Worm (Caenorhabditis elegans) whole organism, L1 larva: ENCODE measurements around the gene ntl-9.
A peak's percentile ranks its signal among the peaks of the same experiment; 100 is the strongest.

Source experiments
- C04F5.9 ChIP-seq: sonication (generic microtip); optimal IDR thresholded peaks from 2 replicates; lab custom pipeline; 2016; ENCODE audit warnings: missing genetic modification characterization, missing compliant biosample characterization
- C16A3.4 ChIP-seq: fragments of 150-350 bp; optimal IDR thresholded peaks from 2 replicates; lab custom pipeline; 2014; ENCODE audit warnings: missing biosample characterization, missing genetic modification characterization
- C34B4.2 ChIP-seq: sonication (generic microtip); optimal IDR thresholded peaks from 2 replicates; lab custom pipeline; 2017; ENCODE audit warnings: mild to moderate bottlenecking, missing genetic modification characterization, missing compliant biosample characterization
- F16B12.6 ChIP-seq: fragments of 150-350 bp; optimal IDR thresholded peaks from 2 replicates; lab custom pipeline; 2014; ENCODE audit warnings: missing biosample characterization, missing genetic modification characterization
- Y116A8C.19 ChIP-seq: sonication (generic microtip); optimal IDR thresholded peaks from 2 replicates; lab custom pipeline; 2016; ENCODE audit warnings: missing compliant biosample characterization, missing genetic modification characterization, borderline replicate concordance
- aha-1 ChIP-seq: fragments of 150-350 bp; optimal IDR thresholded peaks from 2 replicates; lab custom pipeline; 2014; ENCODE audit warnings: missing biosample characterization, missing genetic modification characterization
- alr-1 ChIP-seq: fragments of 200-800 bp; sonication (Bioruptor generic); optimal IDR thresholded peaks from 2 replicates; lab custom pipeline; 2018; ENCODE audit warnings: borderline replicate concordance, mild to moderate bottlenecking, missing genetic modification characterization, missing compliant biosample characterization
- ama-1 ChIP-seq: fragments of 150-350 bp; optimal IDR thresholded peaks from 2 replicates; lab custom pipeline; 2014
- blmp-1 ChIP-seq: fragments of 150-350 bp; optimal IDR thresholded peaks from 2 replicates; lab custom pipeline; 2014; ENCODE audit warnings: missing biosample characterization, missing genetic modification characterization
- ceh-8 ChIP-seq: fragments of 200-800 bp; sonication (Bioruptor generic); optimal IDR thresholded peaks from 2 replicates; lab custom pipeline; 2018; ENCODE audit warnings: mild to moderate bottlenecking, missing genetic modification characterization, moderate library complexity, missing compliant biosample characterization
- ceh-82 ChIP-seq, 3 experiments: fragments of 150-350 bp in 1 of 3; sonication (generic microtip) in 2 of 3; optimal IDR thresholded peaks; 2 replicates each; lab custom pipeline; 2014 to 2017; ENCODE audit warnings: missing biosample characterization in 3 of 3, missing genetic modification characterization in 3 of 3
- ceh-88 ChIP-seq: fragments of 200-800 bp; sonication (Bioruptor generic); IDR thresholded peaks from 2 replicates; pipeline ENCODE4 v1.3.6; 2022; ENCODE audit warnings: missing genetic modification characterization, missing compliant biosample characterization
- ces-1 ChIP-seq: fragments of 150-350 bp; optimal IDR thresholded peaks from 2 replicates; lab custom pipeline; 2014; ENCODE audit warnings: missing biosample characterization, missing genetic modification reagents, missing genetic modification characterization
- dpl-1 ChIP-seq, 3 experiments: fragments of 150-350 bp in 2 of 3; sonication (generic microtip) in 1 of 3; optimal IDR thresholded peaks; 2 replicates each; lab custom pipeline; 2014 to 2017; ENCODE audit warnings: missing biosample characterization in 3 of 3, missing genetic modification characterization in 3 of 3, missing genetic modification reagents in 3 of 3
- efl-1 ChIP-seq, 4 experiments: fragments of 150-350 bp; optimal IDR thresholded peaks in 3 of 4; peaks in 1 of 4; 1 replicate in 1 of 4; 2 replicates in 3 of 4; lab custom pipeline; 2014; ENCODE audit warnings: missing biosample characterization in 2 of 4, missing genetic modification characterization in 2 of 4, missing genetic modification reagents in 2 of 4
- egl-27 ChIP-seq, 2 experiments: fragments of 150-350 bp in 1 of 2; sonication (generic microtip); optimal IDR thresholded peaks; 3 replicates each; lab custom pipeline; 2017 to 2018; ENCODE audit warnings: missing biosample characterization in 2 of 2, missing genetic modification characterization in 2 of 2, missing genetic modification reagents in 2 of 2
- fkh-4 ChIP-seq: sonication (generic microtip); optimal IDR thresholded peaks from 2 replicates; lab custom pipeline; 2016; ENCODE audit warnings: missing compliant biosample characterization, missing genetic modification characterization, borderline replicate concordance
- fos-1 ChIP-seq: fragments of 150-350 bp; optimal IDR thresholded peaks from 2 replicates; lab custom pipeline; 2014; ENCODE audit warnings: missing biosample characterization, missing genetic modification characterization
- grh-1 ChIP-seq: fragments of 200-800 bp; sonication (Bioruptor generic); IDR thresholded peaks from 2 replicates; pipeline ENCODE4 v1.3.6; 2022; ENCODE audit warnings: missing genetic modification reagents, missing genetic modification characterization, missing compliant biosample characterization
- hlh-17 ChIP-seq: fragments of 200-800 bp; sonication (Bioruptor generic); optimal IDR thresholded peaks from 2 replicates; lab custom pipeline; 2018; ENCODE audit warnings: missing genetic modification characterization, mild to moderate bottlenecking, missing compliant biosample characterization, moderate library complexity, borderline replicate concordance
- hlh-4 ChIP-seq: sonication (generic microtip); optimal IDR thresholded peaks from 2 replicates; lab custom pipeline; 2016; ENCODE audit warnings: mild to moderate bottlenecking, missing genetic modification characterization, missing compliant biosample characterization
- lin-14 ChIP-seq: fragments of 200-800 bp; sonication (Bioruptor generic); optimal IDR thresholded peaks from 2 replicates; lab custom pipeline; 2018; ENCODE audit warnings: mild to moderate bottlenecking, missing genetic modification characterization, moderate library complexity, missing compliant biosample characterization
- lin-15B ChIP-seq: fragments of 150-350 bp; sonication (generic microtip); optimal IDR thresholded peaks from 3 replicates; lab custom pipeline; 2014; ENCODE audit warnings: missing biosample characterization, missing genetic modification characterization
- lin-35 ChIP-seq, 2 experiments: fragments of 150-350 bp; optimal IDR thresholded peaks; 2 replicates each; lab custom pipeline; 2014; ENCODE audit warnings: missing biosample characterization in 2 of 2, missing genetic modification characterization in 2 of 2, missing genetic modification reagents in 2 of 2
- lin-39 ChIP-seq: fragments of 150-350 bp; optimal IDR thresholded peaks from 2 replicates; lab custom pipeline; 2014; ENCODE audit warnings: missing biosample characterization, missing genetic modification reagents, missing genetic modification characterization
- lir-3 ChIP-seq: sonication (generic microtip); optimal IDR thresholded peaks from 2 replicates; lab custom pipeline; 2016; ENCODE audit warnings: mild to moderate bottlenecking, missing genetic modification characterization, moderate library complexity, missing compliant biosample characterization; ENCODE audit not compliant: poor library complexity
- lsy-2 ChIP-seq, 2 experiments: fragments of 150-350 bp; optimal IDR thresholded peaks; 2 replicates each; lab custom pipeline; 2014; ENCODE audit warnings: missing biosample characterization in 2 of 2, missing genetic modification characterization in 2 of 2
- mep-1 ChIP-seq: fragments of 150-350 bp; optimal IDR thresholded peaks from 2 replicates; lab custom pipeline; 2014; ENCODE audit warnings: missing biosample characterization, missing genetic modification characterization
- nhr-19 ChIP-seq: fragments of 200-800 bp; sonication (Bioruptor generic); conservative IDR thresholded peaks from 2 replicates; pipeline ENCODE4 v1.3.6; 2022; ENCODE audit warnings: missing genetic modification characterization, missing compliant biosample characterization
- nhr-237 ChIP-seq: fragments of 150-350 bp; optimal IDR thresholded peaks from 2 replicates; lab custom pipeline; 2014; ENCODE audit warnings: missing biosample characterization, missing genetic modification characterization
- nhr-47 ChIP-seq: sonication (generic microtip); optimal IDR thresholded peaks from 2 replicates; lab custom pipeline; 2016; ENCODE audit warnings: mild to moderate bottlenecking, missing genetic modification characterization, moderate library complexity, missing compliant biosample characterization
- nhr-71 ChIP-seq: sonication (generic microtip); optimal IDR thresholded peaks from 2 replicates; lab custom pipeline; 2016; ENCODE audit warnings: mild to moderate bottlenecking, missing genetic modification characterization, moderate library complexity, missing compliant biosample characterization
- nhr-76 ChIP-seq: sonication (generic microtip); optimal IDR thresholded peaks from 2 replicates; lab custom pipeline; 2017; ENCODE audit warnings: missing biosample characterization, missing genetic modification characterization
- nhr-77 ChIP-seq: fragments of 150-350 bp; optimal IDR thresholded peaks from 2 replicates; lab custom pipeline; 2014; ENCODE audit warnings: missing biosample characterization, missing genetic modification characterization
- nhr-85 ChIP-seq: sonication (generic microtip); peaks from one replicate; lab custom pipeline; 2016; ENCODE audit warnings: missing genetic modification characterization, inconsistent platforms, missing compliant biosample characterization
- nhr-90 ChIP-seq: sonication (generic microtip); optimal IDR thresholded peaks from 2 replicates; lab custom pipeline; 2016; ENCODE audit warnings: mild to moderate bottlenecking, missing genetic modification characterization, missing compliant biosample characterization; ENCODE audit not compliant: poor library complexity
- pag-3 ChIP-seq: sonication (generic microtip); optimal IDR thresholded peaks from 2 replicates; lab custom pipeline; 2017; ENCODE audit warnings: missing genetic modification characterization, mild to moderate bottlenecking, missing compliant biosample characterization, antibody characterized with exemption, borderline replicate concordance; ENCODE audit not compliant: insufficient read depth
- rnt-1 ChIP-seq: sonication (generic microtip); optimal IDR thresholded peaks from 2 replicates; lab custom pipeline; 2016; ENCODE audit warnings: mild to moderate bottlenecking, missing genetic modification characterization, moderate library complexity, missing compliant biosample characterization
- snpc-4 ChIP-seq: fragments of 150-350 bp; optimal IDR thresholded peaks from 2 replicates; lab custom pipeline; 2014; ENCODE audit warnings: missing biosample characterization, missing genetic modification characterization
- snu-23 ChIP-seq: sonication (generic microtip); optimal IDR thresholded peaks from 2 replicates; lab custom pipeline; 2016; ENCODE audit warnings: missing genetic modification characterization, missing compliant biosample characterization
- sptf-1 ChIP-seq: fragments of 150-350 bp; optimal IDR thresholded peaks from 2 replicates; lab custom pipeline; 2014; ENCODE audit warnings: missing biosample characterization, missing genetic modification characterization
- sup-37 ChIP-seq: fragments of 200-800 bp; sonication (Bioruptor generic); optimal IDR thresholded peaks from 2 replicates; lab custom pipeline; 2018; ENCODE audit warnings: mild to moderate bottlenecking, missing genetic modification characterization, missing compliant biosample characterization
- tbx-2 ChIP-seq: sonication (generic microtip); optimal IDR thresholded peaks from 2 replicates; lab custom pipeline; 2016; ENCODE audit warnings: missing genetic modification characterization, missing compliant biosample characterization
- tlp-1 ChIP-seq: fragments of 150-350 bp; optimal IDR thresholded peaks from 2 replicates; lab custom pipeline; 2014; ENCODE audit warnings: missing biosample characterization, missing genetic modification characterization
- unc-130 ChIP-seq: fragments of 150-350 bp; optimal IDR thresholded peaks from 2 replicates; lab custom pipeline; 2017; ENCODE audit warnings: missing biosample characterization, missing genetic modification characterization, inconsistent platforms
- unc-30 ChIP-seq: sonication (generic microtip); optimal IDR thresholded peaks from 2 replicates; lab custom pipeline; 2017; ENCODE audit warnings: missing biosample characterization, missing genetic modification characterization
- unc-86 ChIP-seq: sonication (generic microtip); optimal IDR thresholded peaks from 2 replicates; lab custom pipeline; 2016; ENCODE audit warnings: missing genetic modification characterization, missing compliant biosample characterization
- unc-98 ChIP-seq: fragments of 200-800 bp; sonication (Bioruptor generic); IDR thresholded peaks from 2 replicates; pipeline ENCODE4 v1.3.6; 2022; ENCODE audit warnings: missing genetic modification characterization, missing compliant biosample characterization
- vab-15 ChIP-seq: sonication (generic microtip); optimal IDR thresholded peaks from 2 replicates; lab custom pipeline; 2017; ENCODE audit warnings: missing genotype, mild to moderate bottlenecking, missing genetic modification characterization, missing compliant biosample characterization
- zag-1 ChIP-seq: fragments of 150-350 bp; optimal IDR thresholded peaks from 2 replicates; lab custom pipeline; 2014; ENCODE audit warnings: missing biosample characterization, missing genetic modification characterization
- ztf-11 ChIP-seq, 2 experiments: sonication (generic microtip); optimal IDR thresholded peaks; 2 replicates each; lab custom pipeline; 2016 to 2017; ENCODE audit warnings: missing genetic modification characterization in 2 of 2, missing biosample characterization in 1 of 2, missing compliant biosample characterization in 1 of 2
- ztf-4 ChIP-seq: fragments of 150-350 bp; optimal IDR thresholded peaks from 2 replicates; lab custom pipeline; 2014; ENCODE audit warnings: missing biosample characterization, missing genetic modification characterization

ntl-9 gene

ce11 chrIII:4986790-4987259 is 42.5 kb downstream of the ntl-9 start, which contains the start of the genes C27F2.10 and wdr-60 (continued):
- TF ChIP-seq unc-98 (GFP tag; lab: Robert Waterston, UW) (no peak), tbx-2 (tag; lab: Kevin White, UChicago) (peak; percentile 57), ceh-82 (tag; optimal IDR thresholded peaks at IDR 0.05; lab: Kevin White, UChicago) (peak in 1 of 3 experiments; percentile 16), F16B12.6 (tag; lab: Kevin White, UChicago) (no peak), hlh-17 (GFP tag; lab: Kevin White, UChicago) (no peak), nhr-47 (tag; lab: Kevin White, UChicago) (peak; percentile 57), unc-86 (tag; lab: Kevin White, UChicago) (no peak), nhr-76 (tag; lab: Kevin White, UChicago) (no peak), unc-130 (tag; lab: Kevin White, UChicago) (no peak), nhr-237 (no peak), rnt-1 (peak; percentile 88), efl-1 (optimal IDR thresholded peaks at IDR 0.05; lab: Kevin White, UChicago) (peak; percentile 58 to 89), efl-1 (GFP tag; optimal IDR thresholded peaks at IDR 0.05 in 1 of 2; lab: Kevin White, UChicago) (peak; percentile 88 to 98), ceh-8 (GFP tag; lab: Kevin White, UChicago) (no peak), lin-39 (tag; lab: Kevin White, UChicago) (no peak), C34B4.2 (tag; lab: Kevin White, UChicago) (no peak), grh-1 (GFP tag; lab: Robert Waterston, UW) (no peak), sup-37 (no peak), ztf-11 (tag; optimal IDR thresholded peaks at IDR 0.05; lab: Kevin White, UChicago) (no peak), snpc-4 (no peak), C04F5.9 (tag; lab: Kevin White, UChicago) (no peak), lin-35 (GFP tag; optimal IDR thresholded peaks at IDR 0.05; lab: Kevin White, UChicago) (peak; percentile 84 to 92), nhr-71 (tag; lab: Kevin White, UChicago) (peak; percentile 56), lin-14 (GFP tag; lab: Kevin White, UChicago) (no peak), hlh-4 (tag; lab: Kevin White, UChicago) (no peak), blmp-1 (tag; lab: Kevin White, UChicago) (peak; percentile 51), lir-3 (tag; lab: Kevin White, UChicago) (peak; percentile 64), nhr-85 (tag; lab: Kevin White, UChicago) (peak; percentile 71), mep-1 (tag; lab: Kevin White, UChicago) (no peak), nhr-90 (tag; lab: Kevin White, UChicago) (no peak), tlp-1 (no peak), lin-15B (tag; lab: Kevin White, UChicago) (peak; percentile 34), egl-27 (tag; optimal IDR thresholded peaks at IDR 0.05; lab: Kevin White, UChicago) (no peak), ama-1 (lab: Kevin White, UChicago) (no peak), dpl-1 (GFP tag; optimal IDR thresholded peaks at IDR 0.05; lab: Kevin White, UChicago) (peak; percentile 75 to 89 (median 86)), vab-15 (tag; lab: Kevin White, UChicago) (no peak), fkh-4 (tag; lab: Kevin White, UChicago) (no peak), zag-1 (tag; lab: Kevin White, UChicago) (no peak), aha-1 (tag; lab: Kevin White, UChicago) (no peak), alr-1 (no peak), sptf-1 (tag; lab: Kevin White, UChicago) (no peak), unc-30 (tag; lab: Kevin White, UChicago) (no peak), C16A3.4 (tag; lab: Kevin White, UChicago) (peak; percentile 10), ces-1 (GFP tag; lab: Kevin White, UChicago) (no peak), nhr-77 (tag; lab: Kevin White, UChicago) (no peak), ztf-4 (tag; lab: Kevin White, UChicago) (no peak), nhr-19 (GFP tag; lab: Robert Waterston, UW) (no peak), Y116A8C.19 (no peak), ceh-88 (GFP tag; lab: Robert Waterston, UW) (no peak), lsy-2 (tag; optimal IDR thresholded peaks at IDR 0.05; lab: Kevin White, UChicago) (peak; percentile 8 to 59), fos-1 (tag; lab: Kevin White, UChicago) (no peak), pag-3 (no peak), snu-23 (peak; percentile 10)
